Fruit fly (Drosophila melanogaster) whole organism: ENCODE measurements around the gene CG32264.

Experiments
- CG8478 ChIP-seq: fragments of >200 bp; optimal IDR thresholded peaks from 2 replicates; lab custom pipeline; 2018; ENCODE audit warnings: inconsistent platforms
- Dll ChIP-seq: fragments of >200 bp; optimal IDR thresholded peaks from 2 replicates; lab custom pipeline; 2017
- EcR ChIP-seq, 2 experiments: fragments of >200 bp; optimal IDR thresholded peaks; 2 replicates each; lab custom pipeline; 2017; ENCODE audit warnings: missing biosample characterization in 2 of 2, missing genetic modification characterization in 2 of 2, missing genetic modification reagents in 2 of 2
- pan ChIP-seq: fragments of >200 bp; optimal IDR thresholded peaks from 2 replicates; lab custom pipeline; 2017
- psq ChIP-seq: fragments of >200 bp; optimal IDR thresholded peaks from 2 replicates; lab custom pipeline; 2017
- usp ChIP-seq: fragments of >200 bp; optimal IDR thresholded peaks from 2 replicates; lab custom pipeline; 2017; ENCODE audit warnings: missing biosample characterization, missing genetic modification characterization, mixed read lengths

dm6 chr3L:3787077-3787433, 19.2 kb downstream of the CG32264 start:
- TF ChIP-seq Dll (no peak), psq (lab: Kevin White, UChicago) (no peak), EcR (GFP tag; optimal IDR thresholded peaks at IDR 0.05; lab: Kevin White, UChicago) (no peak), CG8478 (no peak), pan (lab: Kevin White, UChicago) (no peak), usp (no peak)
